Fruit fly (Drosophila melanogaster) whole organism, embryonic: Measurements from ENCODE around the gene AP-1sigma.

Experiments used
- Awh ChIP-seq: fragments of 200-800 bp; sonication (Bioruptor generic); IDR thresholded peaks from 2 replicates; pipeline ENCODE4, ENCODE4 v1.3.6; 2022; ENCODE audit warnings: missing biosample characterization, missing genetic modification characterization
- CG1024 ChIP-seq: fragments of 200-800 bp; sonication (Bioruptor generic); IDR thresholded peaks from 2 replicates; pipeline ENCODE4 v1.3.6; 2022; ENCODE audit warnings: missing biosample characterization, missing genetic modification characterization
- CG10959 ChIP-seq: fragments of 200-800 bp; sonication (Bioruptor generic); IDR thresholded peaks from 2 replicates; pipeline ENCODE4 v1.3.6; 2022; ENCODE audit warnings: missing biosample characterization, missing genetic modification characterization
- CG11456 ChIP-seq: fragments of 200-800 bp; sonication (Bioruptor generic); IDR thresholded peaks from 3 replicates; pipeline ENCODE4 v1.3.6; 2022; ENCODE audit warnings: missing biosample characterization, missing genetic modification characterization
- CG11696 ChIP-seq: fragments of 200-800 bp; sonication (Bioruptor generic); IDR thresholded peaks from 2 replicates; pipeline ENCODE4 v1.3.6; 2022; ENCODE audit warnings: missing biosample characterization, missing genetic modification characterization
- CG11723 ChIP-seq: fragments of 200-800 bp; sonication (Bioruptor generic); optimal IDR thresholded peaks from 2 replicates; lab custom pipeline; 2017; ENCODE audit warnings: missing biosample characterization, mild to moderate bottlenecking, missing genetic modification characterization
- CG14441 ChIP-seq: fragments of 200-800 bp; sonication (Bioruptor generic); IDR thresholded peaks from 2 replicates; pipeline ENCODE4 v1.3.6; 2022; ENCODE audit warnings: missing biosample characterization, missing genetic modification characterization
- CG15011 ChIP-seq: fragments of 200-800 bp; sonication (Bioruptor generic); optimal IDR thresholded peaks from 3 replicates; lab custom pipeline; 2018; ENCODE audit warnings: missing biosample characterization, mild to moderate bottlenecking, missing genetic modification characterization
- CG15696 ChIP-seq: fragments of 200-800 bp; sonication (Bioruptor generic); optimal IDR thresholded peaks from 2 replicates; lab custom pipeline; 2019; ENCODE audit warnings: missing biosample characterization, mild to moderate bottlenecking, missing genetic modification characterization, moderate library complexity
- CG1602 ChIP-seq: fragments of 200-800 bp; sonication (Bioruptor generic); optimal IDR thresholded peaks from 3 replicates; lab custom pipeline; 2016; ENCODE audit warnings: missing biosample characterization, missing genetic modification characterization
- CG17361 ChIP-seq: fragments of 200-800 bp; sonication (Bioruptor generic); IDR thresholded peaks from 3 replicates; pipeline ENCODE4 v1.3.6; 2022; ENCODE audit warnings: missing biosample characterization, missing genetic modification characterization
- CG2116 ChIP-seq: fragments of 200-800 bp; sonication (Bioruptor generic); optimal IDR thresholded peaks from 3 replicates; lab custom pipeline; 2018; ENCODE audit warnings: missing biosample characterization, mild to moderate bottlenecking, missing genetic modification characterization
- CG30403 ChIP-seq: fragments of 200-800 bp; sonication (Bioruptor generic); optimal IDR thresholded peaks from 3 replicates; lab custom pipeline; 2016; ENCODE audit warnings: missing biosample characterization, missing genetic modification characterization
- CG3065 ChIP-seq: fragments of 200-800 bp; sonication (Bioruptor generic); optimal IDR thresholded peaks from 2 replicates; lab custom pipeline; 2016; ENCODE audit warnings: missing biosample characterization, missing genetic modification characterization
- CG31441 ChIP-seq: fragments of 200-800 bp; sonication (Bioruptor generic); IDR thresholded peaks from 2 replicates; pipeline ENCODE4 v1.3.6; 2022; ENCODE audit warnings: missing biosample characterization, missing genetic modification characterization
- CG32772 ChIP-seq: fragments of 200-800 bp; sonication (Bioruptor generic); IDR thresholded peaks from 2 replicates; pipeline ENCODE4 v1.3.6; 2022; ENCODE audit warnings: missing biosample characterization, missing genetic modification characterization
- CG3281 ChIP-seq: fragments of 200-800 bp; sonication (Bioruptor generic); optimal IDR thresholded peaks from 3 replicates; lab custom pipeline; 2017; ENCODE audit warnings: missing biosample characterization, mild to moderate bottlenecking, missing genetic modification characterization
- CG4820 ChIP-seq: fragments of 200-800 bp; sonication (Bioruptor generic); optimal IDR thresholded peaks from 3 replicates; lab custom pipeline; 2016; ENCODE audit warnings: missing biosample characterization, missing genetic modification characterization
- CG6683 ChIP-seq: fragments of 200-800 bp; sonication (Bioruptor generic); optimal IDR thresholded peaks from 2 replicates; lab custom pipeline; 2017; ENCODE audit warnings: missing biosample characterization, mild to moderate bottlenecking, missing genetic modification characterization, missing genetic modification reagents
- CG7928 ChIP-seq: fragments of 200-800 bp; sonication (Bioruptor generic); optimal IDR thresholded peaks from 2 replicates; lab custom pipeline; 2017; ENCODE audit warnings: missing biosample characterization, mild to moderate bottlenecking, missing genetic modification characterization
- Fer2 ChIP-seq: fragments of 200-800 bp; sonication (Bioruptor generic); optimal IDR thresholded peaks from 2 replicates; lab custom pipeline; 2018; ENCODE audit warnings: missing biosample characterization, mild to moderate bottlenecking, missing genetic modification characterization, moderate library complexity
- Fer3 ChIP-seq: fragments of 200-800 bp; sonication (Bioruptor generic); optimal IDR thresholded peaks from 2 replicates; lab custom pipeline; 2018; ENCODE audit warnings: missing biosample characterization, mild to moderate bottlenecking, missing genetic modification characterization, moderate library complexity
- Hmr ChIP-seq: fragments of 200-800 bp; sonication (Bioruptor generic); optimal IDR thresholded peaks from 3 replicates; lab custom pipeline; 2017; ENCODE audit warnings: mild to moderate bottlenecking, missing biosample characterization, missing genetic modification reagents, missing genetic modification characterization
- Kr ChIP-seq: fragments of 200-800 bp; sonication (Bioruptor generic); optimal IDR thresholded peaks from 2 replicates; lab custom pipeline; 2017; ENCODE audit warnings: missing biosample characterization, mild to moderate bottlenecking, missing genetic modification characterization
- NfI ChIP-seq: fragments of 200-800 bp; sonication (Bioruptor generic); optimal IDR thresholded peaks from 3 replicates; lab custom pipeline; 2018; ENCODE audit warnings: missing biosample characterization, mild to moderate bottlenecking, missing genetic modification characterization, moderate library complexity
- Opbp ChIP-seq: fragments of 200-800 bp; sonication (Bioruptor generic); IDR thresholded peaks from 3 replicates; pipeline ENCODE4 v1.3.6; 2022; ENCODE audit warnings: missing biosample characterization, missing genetic modification characterization; ENCODE audit not compliant: partially characterized antibody
- Rfx ChIP-seq: fragments of 200-800 bp; sonication (Bioruptor generic); IDR thresholded peaks from 2 replicates; pipeline ENCODE4 v1.3.6; 2022; ENCODE audit warnings: missing biosample characterization, missing genetic modification characterization
- bab2 ChIP-seq: fragments of 200-800 bp; sonication (Bioruptor generic); optimal IDR thresholded peaks from 2 replicates; lab custom pipeline; 2016; ENCODE audit warnings: missing biosample characterization, missing genetic modification characterization
- chinmo ChIP-seq: fragments of 200-800 bp; sonication (Bioruptor generic); IDR thresholded peaks from 4 replicates; pipeline ENCODE4 v1.3.6; 2022; ENCODE audit warnings: missing biosample characterization, missing genetic modification characterization; ENCODE audit not compliant: partially characterized antibody
- chn ChIP-seq: fragments of 200-800 bp; sonication (Bioruptor generic); optimal IDR thresholded peaks from 2 replicates; lab custom pipeline; 2016; ENCODE audit warnings: missing biosample characterization, missing genetic modification characterization
- da ChIP-seq: fragments of 200-800 bp; sonication (Bioruptor generic); optimal IDR thresholded peaks from 2 replicates; lab custom pipeline; 2016; ENCODE audit warnings: missing biosample characterization, missing genetic modification characterization
- danr ChIP-seq: fragments of 200-800 bp; sonication (Bioruptor generic); IDR thresholded peaks from 2 replicates; pipeline ENCODE4 v1.3.6; 2022; ENCODE audit warnings: missing biosample characterization, missing genetic modification characterization
- ewg ChIP-seq: fragments of 200-800 bp; sonication (Bioruptor generic); optimal IDR thresholded peaks from 3 replicates; lab custom pipeline; 2017; ENCODE audit warnings: mild to moderate bottlenecking, missing biosample characterization, missing genetic modification reagents, missing genetic modification characterization
- fd64A ChIP-seq: fragments of 200-800 bp; sonication (Bioruptor generic); optimal IDR thresholded peaks from 3 replicates; lab custom pipeline; 2018; ENCODE audit warnings: missing biosample characterization, mild to moderate bottlenecking, missing genetic modification characterization
- hb ChIP-seq: fragments of 200-800 bp; sonication (Bioruptor generic); IDR thresholded peaks from 3 replicates; pipeline ENCODE4 v1.3.6; 2022; ENCODE audit warnings: missing biosample characterization, missing genetic modification characterization; ENCODE audit not compliant: partially characterized antibody
- lilli ChIP-seq: fragments of 200-800 bp; sonication (Bioruptor generic); optimal IDR thresholded peaks from 3 replicates; lab custom pipeline; 2016; ENCODE audit warnings: missing biosample characterization, missing genetic modification characterization
- lola ChIP-seq, 3 experiments: fragments of >200 bp in 2 of 3; fragments of 200-800 bp in 1 of 3; sonication (Bioruptor generic) in 1 of 3; optimal IDR thresholded peaks; 2 replicates each; lab custom pipeline; 2017 to 2019; ENCODE audit warnings: missing biosample characterization in 3 of 3, missing genetic modification characterization in 3 of 3, mild to moderate bottlenecking in 1 of 3, moderate library complexity in 1 of 3
- lov ChIP-seq, 2 experiments: fragments of 200-800 bp in 1 of 2; fragments of >200 bp in 1 of 2; sonication (Bioruptor generic) in 1 of 2; IDR thresholded peaks in 1 of 2; optimal IDR thresholded peaks in 1 of 2; 2 replicates in 1 of 2; 3 replicates in 1 of 2; pipeline versions ENCODE4 v1.3.6 to Lab custom; 2017 to 2022; ENCODE audit warnings: missing biosample characterization in 1 of 2, missing genetic modification characterization in 1 of 2
- pita ChIP-seq: fragments of 200-800 bp; sonication (Bioruptor generic); optimal IDR thresholded peaks from 2 replicates; lab custom pipeline; 2017; ENCODE audit warnings: missing biosample characterization, mild to moderate bottlenecking, missing genetic modification characterization
- sc ChIP-seq, 3 experiments: fragments of >200 bp in 2 of 3; fragments of 200-800 bp in 1 of 3; sonication (Bioruptor generic) in 1 of 3; optimal IDR thresholded peaks; 2 replicates in 2 of 3; 3 replicates in 1 of 3; lab custom pipeline; 2017; ENCODE audit warnings: mild to moderate bottlenecking in 1 of 3, missing biosample characterization in 1 of 3, missing genetic modification characterization in 1 of 3, missing genetic modification reagents in 1 of 3
- sens ChIP-seq: fragments of 200-800 bp; sonication (Bioruptor generic); peaks from one replicate; lab custom pipeline; 2016; ENCODE audit warnings: missing biosample characterization, missing genetic modification characterization
- slp2 ChIP-seq: fragments of 200-800 bp; sonication (Bioruptor generic); optimal IDR thresholded peaks from 2 replicates; lab custom pipeline; 2016; ENCODE audit warnings: missing biosample characterization, missing genetic modification characterization
- sug ChIP-seq: fragments of 200-800 bp; optimal IDR thresholded peaks from 2 replicates; lab custom pipeline; 2019; ENCODE audit warnings: missing biosample characterization, mild to moderate bottlenecking, missing genetic modification characterization, moderate library complexity
- tio ChIP-seq: fragments of 200-800 bp; sonication (Bioruptor generic); optimal IDR thresholded peaks from 2 replicates; lab custom pipeline; 2017; ENCODE audit warnings: missing biosample characterization, missing genetic modification characterization, inconsistent platforms
- ttk ChIP-seq: fragments of 200-800 bp; sonication (Bioruptor generic); IDR thresholded peaks from 2 replicates; pipeline ENCODE4 v2.1.2; 2022; ENCODE audit warnings: missing biosample characterization, missing genetic modification characterization
- twi ChIP-seq: fragments of 200-800 bp; optimal IDR thresholded peaks from 2 replicates; lab custom pipeline; 2019; ENCODE audit warnings: missing biosample characterization, mild to moderate bottlenecking, missing genetic modification characterization, moderate library complexity
- z ChIP-seq: fragments of 200-800 bp; sonication (Bioruptor generic); IDR thresholded peaks from 3 replicates; pipeline ENCODE4 v1.3.6; 2022; ENCODE audit warnings: missing biosample characterization, missing genetic modification characterization

AP-1sigma gene

dm6 chr3R:23939921-23940839, 18.3 kb upstream of the AP-1sigma start (continued):
- TF ChIP-seq CG6683 (GFP tag; lab: Kevin White, UChicago) (peak; percentile 72), Fer3 (tag; lab: Kevin White, UChicago) (peak; percentile 75), Opbp (no peak), sc (optimal IDR thresholded peaks at IDR 0.05; lab: Kevin White, UChicago) (no peak), sc (GFP tag; optimal IDR thresholded peaks at IDR 0.05; lab: Kevin White, UChicago) (peak; percentile 88), Kr (GFP tag; lab: Kevin White, UChicago) (peak; percentile 91), CG3281 (peak; percentile 79), z (GFP tag; lab: Robert Waterston, UW) (peak; percentile 64; the same call in 2 of the 3 replicates), danr (GFP tag; lab: Robert Waterston, UW) (peak; percentile 76), twi (tag; lab: Kevin White, UChicago) (peak; percentile 84), fd64A (peak; percentile 97), lilli (GFP tag; lab: Kevin White, UChicago) (peak; percentile 52), da (GFP tag; lab: Kevin White, UChicago) (no peak), Awh (GFP tag; lab: Robert Waterston, UW) (peak; percentile 92), Fer2 (tag; lab: Kevin White, UChicago) (peak; percentile 70), sug (peak; percentile 99), CG14441 (GFP tag; lab: Robert Waterston, UW) (peak; percentile 57), CG2116 (GFP tag; lab: Kevin White, UChicago) (peak; percentile 50), CG31441 (GFP tag; lab: Robert Waterston, UW) (peak; percentile 78), CG1602 (GFP tag; lab: Kevin White, UChicago) (peak; percentile 84), ewg (GFP tag; lab: Kevin White, UChicago) (peak; percentile 73), CG11723 (GFP tag; lab: Kevin White, UChicago) (peak; percentile 84), ttk (GFP tag; lab: Robert Waterston, UW) (no peak), NfI (GFP tag; lab: Kevin White, UChicago) (peak; percentile 50), lov (optimal IDR thresholded peaks at IDR 0.05; lab: Kevin White, UChicago) (no peak), lov (GFP tag; IDR thresholded peaks at IDR 0.05; lab: Robert Waterston, UW) (peak; percentile 93), CG7928 (peak; percentile 51), CG3065 (GFP tag; lab: Kevin White, UChicago) (peak; percentile 47), chn (GFP tag; lab: Kevin White, UChicago) (peak; percentile 47), CG15011 (GFP tag; lab: Kevin White, UChicago) (peak; percentile 84), hb (GFP tag; lab: Robert Waterston, UW) (no peak), sens (GFP tag; lab: Kevin White, UChicago) (peak; percentile 98), CG10959 (GFP tag; lab: Robert Waterston, UW) (peak; percentile 46), CG4820 (GFP tag; lab: Kevin White, UChicago) (peak; percentile 60), CG11696 (GFP tag; lab: Robert Waterston, UW) (peak; percentile 70), tio (GFP tag; lab: Kevin White, UChicago) (peak; percentile 67), pita (GFP tag; lab: Kevin White, UChicago) (no peak), CG15696 (tag; lab: Kevin White, UChicago) (peak; percentile 93), lola (GFP tag; optimal IDR thresholded peaks at IDR 0.05; lab: Kevin White, UChicago) (peak in 1 of 3 experiments; percentile 82), CG11456 (GFP tag; lab: Robert Waterston, UW) (peak; percentile 57; the same call in 1 of the 3 replicates), CG32772 (GFP tag; lab: Robert Waterston, UW) (peak; percentile 47; the same call in 1 of the 2 replicates), Hmr (GFP tag; lab: Kevin White, UChicago) (peak; percentile 89), CG1024 (GFP tag; lab: Robert Waterston, UW) (peak; percentile 83; the same call in 1 of the 2 replicates), slp2 (GFP tag; lab: Kevin White, UChicago) (no peak), Rfx (GFP tag; lab: Robert Waterston, UW) (peak; percentile 73), CG30403 (GFP tag; lab: Kevin White, UChicago) (peak; percentile 44), chinmo (peak; percentile 87; the same call in 3 of the 4 replicates), CG17361 (peak; percentile 61; the same call in 1 of the 3 replicates), bab2 (GFP tag; lab: Kevin White, UChicago) (peak; percentile 84)
